Worm (Caenorhabditis elegans) whole organism, L4/young adult: ENCODE measurements around the gene czw-1.

Experiments used
- W03F9.2 ChIP-seq: fragments of 150-350 bp; optimal IDR thresholded peaks from 2 replicates; lab custom pipeline; 2014; ENCODE audit warnings: missing biosample characterization, missing genetic modification characterization
- dao-5 ChIP-seq: sonication (generic microtip); optimal IDR thresholded peaks from 2 replicates; lab custom pipeline; 2016; ENCODE audit warnings: missing genotype, missing genetic modification characterization, moderate library complexity, missing compliant biosample characterization
- him-1 ChIP-seq: sonication (generic microtip); optimal IDR thresholded peaks from 2 replicates; lab custom pipeline; 2016; ENCODE audit warnings: missing genotype, missing genetic modification reagents, missing genetic modification characterization, missing compliant biosample characterization

DNA sequence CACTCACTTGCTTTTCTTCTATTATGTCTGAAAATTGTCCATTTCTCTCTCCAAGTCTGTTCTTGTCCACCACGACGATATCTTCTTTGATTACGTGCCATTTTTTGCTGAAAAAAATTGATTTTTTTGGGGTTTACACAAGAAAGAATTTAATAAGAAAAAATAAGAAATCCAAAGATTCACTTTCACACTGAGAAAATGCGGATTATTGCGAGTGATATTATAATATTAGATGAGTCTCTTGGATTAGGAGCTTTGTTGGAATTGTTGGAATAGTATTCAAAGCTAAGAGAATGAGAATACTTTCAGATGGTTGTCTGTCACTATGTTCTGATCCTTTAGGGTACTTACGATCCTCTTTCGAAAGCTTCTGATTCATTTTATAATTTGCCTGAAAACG lies 7.8 kb downstream of the czw-1 start, which contains the start of gene F20D12.7:
- TF ChIP-seq W03F9.2 (tag; lab: Kevin White, UChicago) (no peak), him-1 (tag; lab: Kevin White, UChicago) (no peak), dao-5 (no peak)
